Worm (Caenorhabditis elegans): Measurements from ENCODE around the gene R07B1.5.

R07B1.5 gene

DNA sequence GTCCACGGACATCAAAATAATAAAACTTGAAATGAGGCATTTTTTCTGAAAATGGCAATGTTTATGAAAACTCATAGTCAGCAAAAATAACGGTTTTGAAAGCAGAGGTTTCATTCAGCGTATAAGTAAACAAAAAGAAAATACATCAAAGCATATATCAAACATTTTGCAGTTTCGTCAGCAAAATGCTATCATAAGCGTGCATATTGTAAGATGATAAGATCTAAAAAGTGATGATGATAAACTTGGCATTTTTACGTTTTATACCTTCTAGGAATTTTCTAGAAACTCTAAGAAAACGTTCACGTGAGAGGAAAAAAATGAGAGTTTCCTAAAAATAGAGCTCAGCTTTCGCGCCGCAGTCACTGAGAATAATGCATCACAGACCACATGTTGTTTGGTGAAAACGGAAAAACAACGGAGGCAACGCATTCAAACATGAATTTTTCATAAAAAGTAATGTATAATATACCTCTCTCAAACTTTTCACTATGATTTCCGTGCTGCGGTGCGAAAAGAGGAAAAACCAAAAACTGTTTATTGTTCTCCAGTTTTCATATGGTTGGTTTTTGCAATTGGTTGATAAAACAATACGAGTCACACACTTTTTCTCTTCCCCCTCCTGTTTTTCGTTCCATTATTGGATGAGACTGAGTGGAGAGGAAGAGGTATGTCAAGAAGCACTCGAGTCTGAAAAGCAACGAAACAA, at the start of gene R07B1.5, which contains the start of gene gst-36:
Gene R07B1.5 (plus strand): TSS at position 665 of the 709 bp plus-strand sequence.
Gene gst-36 (minus strand): TSS at position 45 of the 709 bp plus-strand sequence.
- TF ChIP-seq elt-2 (tag; optimal IDR thresholded peaks at IDR 0.05) (peak; percentile 56), ceh-34 (tag; optimal IDR thresholded peaks at IDR 0.05) (no peak)

DNA sequence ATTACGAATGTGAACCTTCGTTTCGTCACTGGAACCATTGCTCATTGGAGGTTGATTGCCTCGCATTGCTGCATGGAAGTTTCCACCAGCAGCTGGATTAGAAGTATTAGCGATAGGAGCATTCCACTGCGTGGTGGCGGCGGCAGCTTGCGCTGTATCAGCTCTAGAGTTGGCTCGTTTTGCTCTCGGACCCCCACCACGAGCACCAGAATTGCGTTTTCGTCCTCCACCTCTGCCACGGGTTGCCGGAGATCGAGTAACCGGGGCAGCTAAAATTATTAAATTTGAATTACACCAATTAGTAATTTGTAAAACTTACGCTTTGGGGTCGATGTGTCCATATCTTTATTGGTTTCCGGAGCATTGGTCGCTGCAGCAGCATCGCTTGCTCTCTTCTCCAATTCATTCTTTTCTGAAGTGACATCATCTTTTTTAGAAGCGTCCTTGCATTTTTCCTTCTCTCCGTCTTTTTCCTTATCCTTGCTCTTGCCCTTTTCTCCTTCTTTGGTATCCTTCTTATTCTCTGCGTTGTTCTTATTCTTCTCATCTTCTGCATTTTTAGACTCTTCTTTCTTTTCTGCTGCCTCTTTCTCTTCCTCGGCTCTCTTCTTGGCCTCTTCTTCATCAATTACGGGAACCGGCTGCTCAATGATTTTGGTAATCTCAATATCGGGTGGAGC, 49.1 kb upstream of the R07B1.5 start:
- TF ChIP-seq pqm-1 (tag; optimal IDR thresholded peaks at IDR 0.05) (no peak), ceh-18 (tag; optimal IDR thresholded peaks at IDR 0.05) (no peak), ceh-2 (tag; optimal IDR thresholded peaks at IDR 0.05) (no peak), rnt-1 (tag; optimal IDR thresholded peaks at IDR 0.05) (no peak), eyg-1 (tag; optimal IDR thresholded peaks at IDR 0.05) (no peak), ceh-31 (tag; optimal IDR thresholded peaks at IDR 0.05) (peak; percentile 55), unc-42 (tag; optimal IDR thresholded peaks at IDR 0.05) (peak; percentile 52), hlh-13 (GFP tag; optimal IDR thresholded peaks at IDR 0.05) (no peak), dve-1 (tag; optimal IDR thresholded peaks at IDR 0.05) (no peak), hlh-30 (tag; optimal IDR thresholded peaks at IDR 0.05; ENCODE audit: insufficient read depth) (no peak), pat-9 (tag; optimal IDR thresholded peaks at IDR 0.05) (no peak), mec-3 (tag; optimal IDR thresholded peaks at IDR 0.05; ENCODE audit: borderline replicate concordance) (no peak), fkh-10 (GFP tag; optimal IDR thresholded peaks at IDR 0.05) (no peak), lim-6 (tag; optimal IDR thresholded peaks at IDR 0.05) (no peak), unc-55 (GFP tag; optimal IDR thresholded peaks at IDR 0.05) (no peak), ceh-48 (tag; optimal IDR thresholded peaks at IDR 0.05) (no peak), lin-11 (tag; optimal IDR thresholded peaks at IDR 0.05) (no peak)

ce11 chrX:9822173-9822572, 41.2 kb upstream of the R07B1.5 start, which contains the start of gene dpy-22:
TSS of gene dpy-22 (minus strand) at chrX:9822273.
- no peak for TF ChIP-seq fax-1 (tag; optimal IDR thresholded peaks at IDR 0.05)
- no peak for TF ChIP-seq ceh-24 (tag; optimal IDR thresholded peaks at IDR 0.05)
- no peak for TF ChIP-seq ceh-2 (tag; optimal IDR thresholded peaks at IDR 0.05)
- no peak for TF ChIP-seq ztf-16 (tag; optimal IDR thresholded peaks at IDR 0.05)
- TF ChIP-seq T23F11.4 (GFP tag; optimal IDR thresholded peaks at IDR 0.05): no peak
- TF ChIP-seq mec-3 (tag; optimal IDR thresholded peaks at IDR 0.05; ENCODE audit: borderline replicate concordance): no peak
- TF ChIP-seq pha-4 (tag; optimal IDR thresholded peaks at IDR 0.05): no peak
- no peak for TF ChIP-seq pag-3 (tag; optimal IDR thresholded peaks at IDR 0.05; ENCODE audit: borderline replicate concordance)
- TF ChIP-seq elt-2 (tag; optimal IDR thresholded peaks at IDR 0.05): no peak

- TF ChIP-seq T23F11.4 (GFP tag; optimal IDR thresholded peaks at IDR 0.05) (no peak), ceh-31 (tag; optimal IDR thresholded peaks at IDR 0.05) (peak; percentile 59), sox-4 (tag; optimal IDR thresholded peaks at IDR 0.05) (no peak), sdc-2 (tag; optimal IDR thresholded peaks at IDR 0.05) (peak; percentile 34), dmd-4 (tag; optimal IDR thresholded peaks at IDR 0.05; ENCODE audit: borderline replicate concordance) (no peak), npax-4 (tag; optimal IDR thresholded peaks at IDR 0.05) (no peak), C38D4.7 (GFP tag; optimal IDR thresholded peaks at IDR 0.05) (no peak), ceh-6 (GFP tag; optimal IDR thresholded peaks at IDR 0.05) (no peak), hlh-8 (tag; optimal IDR thresholded peaks at IDR 0.05) (no peak), ref-2 (tag; optimal IDR thresholded peaks at IDR 0.05) (peak; percentile 64), che-1 (tag; optimal IDR thresholded peaks at IDR 0.05) (no peak), ahr-1 (tag; optimal IDR thresholded peaks at IDR 0.05) (no peak), F13H6.1 (tag; optimal IDR thresholded peaks at IDR 0.05) (no peak), ttx-3 (tag; optimal IDR thresholded peaks at IDR 0.05) (no peak), ceh-45 (GFP tag; IDR thresholded peaks at IDR 0.05) (no peak), K02D7.2 (tag; optimal IDR thresholded peaks at IDR 0.05) (no peak), pqm-1 (tag; optimal IDR thresholded peaks at IDR 0.05) (no peak), hlh-15 (tag; optimal IDR thresholded peaks at IDR 0.05) (no peak), ceh-22 (tag; optimal IDR thresholded peaks at IDR 0.05) (no peak), hlh-13 (GFP tag; optimal IDR thresholded peaks at IDR 0.05) (no peak), pha-4 (tag; optimal IDR thresholded peaks at IDR 0.05) (no peak), dve-1 (tag; optimal IDR thresholded peaks at IDR 0.05) (peak; percentile 7), pros-1 (tag; optimal IDR thresholded peaks at IDR 0.05) (peak; percentile 39), unc-55 (GFP tag; optimal IDR thresholded peaks at IDR 0.05) (peak; percentile 3), rnt-1 (tag; optimal IDR thresholded peaks at IDR 0.05) (no peak), nhr-232 (tag; optimal IDR thresholded peaks at IDR 0.05) (no peak)
Measured at ce11 chrX:9822606-9823264, 40.6 kb upstream of the R07B1.5 start.
